Fruit fly (Drosophila melanogaster) whole organism, embryonic: ENCODE results near the gene mRpL10.

Experiments used
- B-H1 ChIP-seq: fragments of 200-800 bp; sonication (Bioruptor generic); IDR thresholded peaks from 3 replicates; pipeline ENCODE4 v1.3.6; 2022; ENCODE audit warnings: missing biosample characterization, missing genetic modification characterization
- B-H2 ChIP-seq: fragments of 200-800 bp; sonication (Bioruptor generic); optimal IDR thresholded peaks from 2 replicates; lab custom pipeline; 2018; ENCODE audit warnings: missing biosample characterization, mild to moderate bottlenecking, missing genetic modification characterization
- CG10274 ChIP-seq: fragments of 200-800 bp; sonication (Bioruptor generic); optimal IDR thresholded peaks from 3 replicates; lab custom pipeline; 2017; ENCODE audit warnings: missing biosample characterization, mild to moderate bottlenecking, missing genetic modification characterization
- CG10321 ChIP-seq: fragments of 200-800 bp; sonication (Bioruptor generic); IDR thresholded peaks from 2 replicates; pipeline ENCODE4 v1.3.6; 2022; ENCODE audit warnings: missing biosample characterization, missing genetic modification characterization
- CG10431 ChIP-seq: fragments of 200-800 bp; sonication (Bioruptor generic); optimal IDR thresholded peaks from 3 replicates; lab custom pipeline; 2018; ENCODE audit warnings: missing biosample characterization, mild to moderate bottlenecking, missing genetic modification characterization
- CG10654 ChIP-seq: fragments of 200-800 bp; sonication (Bioruptor generic); optimal IDR thresholded peaks from 2 replicates; lab custom pipeline; 2016; ENCODE audit warnings: missing biosample characterization, missing genetic modification characterization
- CG10979 ChIP-seq: fragments of 200-800 bp; sonication (Bioruptor generic); optimal IDR thresholded peaks from 2 replicates; lab custom pipeline; 2018; ENCODE audit warnings: missing biosample characterization, mild to moderate bottlenecking, missing genetic modification characterization, moderate library complexity
- CG11093 ChIP-seq: fragments of 200-800 bp; sonication (Bioruptor generic); IDR thresholded peaks from 3 replicates; pipeline ENCODE4 v1.3.6; 2022; ENCODE audit warnings: missing biosample characterization, missing genetic modification characterization
- CG12155 ChIP-seq: fragments of 200-800 bp; sonication (Bioruptor generic); optimal IDR thresholded peaks from 3 replicates; lab custom pipeline; 2016; ENCODE audit warnings: missing biosample characterization, missing genetic modification characterization
- CG12236 ChIP-seq: fragments of 200-800 bp; sonication (Bioruptor generic); optimal IDR thresholded peaks from 2 replicates; lab custom pipeline; 2016; ENCODE audit warnings: missing biosample characterization, missing genetic modification characterization
- CG13287 ChIP-seq: fragments of 200-800 bp; sonication (Bioruptor generic); IDR thresholded peaks from 2 replicates; pipeline ENCODE4 v1.3.6; 2022; ENCODE audit warnings: missing biosample characterization, missing genetic modification characterization; ENCODE audit not compliant: partially characterized antibody
- CG14965 ChIP-seq: fragments of 200-800 bp; sonication (Bioruptor generic); optimal IDR thresholded peaks from 2 replicates; lab custom pipeline; 2016; ENCODE audit warnings: missing biosample characterization, missing genetic modification characterization, borderline replicate concordance
- CG15696 ChIP-seq: fragments of 200-800 bp; sonication (Bioruptor generic); optimal IDR thresholded peaks from 2 replicates; lab custom pipeline; 2019; ENCODE audit warnings: missing biosample characterization, mild to moderate bottlenecking, missing genetic modification characterization, moderate library complexity
- CG1602 ChIP-seq: fragments of 200-800 bp; sonication (Bioruptor generic); optimal IDR thresholded peaks from 3 replicates; lab custom pipeline; 2016; ENCODE audit warnings: missing biosample characterization, missing genetic modification characterization
- CG16779 ChIP-seq: fragments of 200-800 bp; sonication (Bioruptor generic); IDR thresholded peaks from 2 replicates; pipeline ENCODE4 v1.3.6; 2022; ENCODE audit warnings: missing biosample characterization, missing genetic modification characterization
- CG17359 ChIP-seq: fragments of 200-800 bp; sonication (Bioruptor generic); optimal IDR thresholded peaks from 3 replicates; lab custom pipeline; 2018; ENCODE audit warnings: missing biosample characterization, mild to moderate bottlenecking, missing genetic modification characterization, moderate library complexity
- CG18011 ChIP-seq: fragments of 200-800 bp; sonication (Bioruptor generic); optimal IDR thresholded peaks from 2 replicates; lab custom pipeline; 2017; ENCODE audit warnings: missing biosample characterization, missing genetic modification characterization, mild to moderate bottlenecking, moderate library complexity, missing genotype
- CG18476 ChIP-seq: fragments of 200-800 bp; sonication (Bioruptor generic); optimal IDR thresholded peaks from 2 replicates; lab custom pipeline; 2016; ENCODE audit warnings: missing biosample characterization, mild to moderate bottlenecking, missing genetic modification characterization
- CG30020 ChIP-seq: fragments of 200-800 bp; optimal IDR thresholded peaks from 2 replicates; lab custom pipeline; 2019; ENCODE audit warnings: missing biosample characterization, mild to moderate bottlenecking, missing genetic modification characterization, moderate library complexity
- CG30431 ChIP-seq: fragments of 200-800 bp; sonication (Bioruptor generic); optimal IDR thresholded peaks from 2 replicates; lab custom pipeline; 2017; ENCODE audit warnings: missing biosample characterization, missing genetic modification characterization
- CG32772 ChIP-seq: fragments of 200-800 bp; sonication (Bioruptor generic); IDR thresholded peaks from 2 replicates; pipeline ENCODE4 v1.3.6; 2022; ENCODE audit warnings: missing biosample characterization, missing genetic modification characterization
- CG4424 ChIP-seq: fragments of 200-800 bp; sonication (Bioruptor generic); optimal IDR thresholded peaks from 3 replicates; lab custom pipeline; 2016; ENCODE audit warnings: missing biosample characterization, missing genetic modification characterization
- CG5953 ChIP-seq: fragments of 200-800 bp; sonication (Bioruptor generic); IDR thresholded peaks from 2 replicates; pipeline ENCODE4 v1.3.6; 2022; ENCODE audit warnings: missing biosample characterization, missing genetic modification characterization
- CG7372 ChIP-seq: fragments of 200-800 bp; sonication (Bioruptor generic); IDR thresholded peaks from 2 replicates; pipeline ENCODE4 v1.3.6; 2022; ENCODE audit warnings: missing biosample characterization, missing genetic modification characterization
- CG8765 ChIP-seq: fragments of 200-800 bp; sonication (Bioruptor generic); IDR thresholded peaks from 2 replicates; pipeline ENCODE4 v1.3.6; 2022; ENCODE audit warnings: missing biosample characterization, missing genetic modification characterization
- Dref ChIP-seq: fragments of 200-800 bp; sonication (Bioruptor generic); IDR thresholded peaks from 2 replicates; pipeline ENCODE4 v1.3.6; 2022; ENCODE audit warnings: missing biosample characterization, missing genetic modification characterization
- Eip74EF ChIP-seq, 2 experiments: fragments of 200-800 bp in 1 of 2; fragments of >200 bp in 1 of 2; sonication (Bioruptor generic) in 1 of 2; optimal IDR thresholded peaks; 2 replicates each; lab custom pipeline; 2017 to 2019; ENCODE audit warnings: missing biosample characterization in 2 of 2, missing genetic modification characterization in 2 of 2, mild to moderate bottlenecking in 1 of 2, moderate library complexity in 1 of 2
- Hmx ChIP-seq: fragments of 200-800 bp; sonication (Bioruptor generic); optimal IDR thresholded peaks from 2 replicates; lab custom pipeline; 2016; ENCODE audit warnings: missing biosample characterization, missing genetic modification characterization
- Sox100B ChIP-seq: fragments of 200-800 bp; sonication (Bioruptor generic); optimal IDR thresholded peaks from 3 replicates; lab custom pipeline; 2018; ENCODE audit warnings: missing biosample characterization, mild to moderate bottlenecking, missing genetic modification characterization
- ci ChIP-seq: fragments of 200-800 bp; sonication (Bioruptor generic); IDR thresholded peaks from 3 replicates; pipeline ENCODE4 v1.3.6; 2022; ENCODE audit warnings: missing biosample characterization, missing genetic modification characterization
- croc ChIP-seq: fragments of 200-800 bp; sonication (Bioruptor generic); conservative IDR thresholded peaks from 3 replicates; pipeline ENCODE4 v1.3.6; 2022; ENCODE audit warnings: missing biosample characterization, missing genetic modification characterization
- crol ChIP-seq: fragments of 200-800 bp; sonication (Bioruptor generic); IDR thresholded peaks from 2 replicates; pipeline ENCODE4 v1.3.6; 2022; ENCODE audit warnings: missing biosample characterization, missing genetic modification characterization
- eyg ChIP-seq: fragments of 200-800 bp; sonication (Bioruptor generic); optimal IDR thresholded peaks from 3 replicates; lab custom pipeline; 2016; ENCODE audit warnings: missing biosample characterization, missing genetic modification characterization
- fu2 ChIP-seq: fragments of 200-800 bp; sonication (Bioruptor generic); optimal IDR thresholded peaks from 2 replicates; lab custom pipeline; 2016; ENCODE audit warnings: missing biosample characterization, missing genetic modification characterization
- gcm ChIP-seq: fragments of 200-800 bp; sonication (Bioruptor generic); optimal IDR thresholded peaks from 2 replicates; lab custom pipeline; 2019; ENCODE audit warnings: missing biosample characterization, mild to moderate bottlenecking, missing genetic modification characterization, moderate library complexity
- gcm2 ChIP-seq: fragments of 200-800 bp; sonication (Bioruptor generic); optimal IDR thresholded peaks from 2 replicates; lab custom pipeline; 2016; ENCODE audit warnings: missing biosample characterization, missing genetic modification characterization
- gt ChIP-seq: fragments of 200-800 bp; sonication (Bioruptor generic); IDR thresholded peaks from 2 replicates; pipeline ENCODE4 v1.3.6; 2022; ENCODE audit warnings: missing biosample characterization, missing genetic modification characterization
- her ChIP-seq: fragments of 200-800 bp; sonication (Bioruptor generic); optimal IDR thresholded peaks from 2 replicates; lab custom pipeline; 2016; ENCODE audit warnings: missing biosample characterization, missing genetic modification characterization
- inv ChIP-seq: fragments of 200-800 bp; sonication (Bioruptor generic); IDR thresholded peaks from 2 replicates; pipeline ENCODE4 v1.3.6; 2022; ENCODE audit warnings: missing biosample characterization, missing genetic modification characterization; ENCODE audit not compliant: partially characterized antibody
- maf-S ChIP-seq: fragments of 200-800 bp; sonication (Bioruptor generic); optimal IDR thresholded peaks from 2 replicates; lab custom pipeline; 2016; ENCODE audit warnings: missing biosample characterization, missing genetic modification characterization
- nom ChIP-seq: fragments of 200-800 bp; sonication (Bioruptor generic); optimal IDR thresholded peaks from 2 replicates; lab custom pipeline; 2017; ENCODE audit warnings: missing biosample characterization, missing genetic modification characterization, mild to moderate bottlenecking, moderate library complexity, missing genetic modification reagents
- onecut ChIP-seq: fragments of 200-800 bp; sonication (Bioruptor generic); IDR thresholded peaks from 2 replicates; pipeline ENCODE4 v1.3.6; 2022; ENCODE audit warnings: missing biosample characterization, missing genetic modification characterization
- p53 ChIP-seq: fragments of 200-800 bp; sonication (Bioruptor generic); optimal IDR thresholded peaks from 2 replicates; lab custom pipeline; 2016; ENCODE audit warnings: missing biosample characterization, missing genetic modification characterization
- pfk ChIP-seq: fragments of 200-800 bp; sonication (Bioruptor generic); optimal IDR thresholded peaks from 2 replicates; lab custom pipeline; 2018; ENCODE audit warnings: missing biosample characterization, mild to moderate bottlenecking, missing genetic modification characterization, moderate library complexity
- phol ChIP-seq: fragments of 200-800 bp; sonication (Bioruptor generic); optimal IDR thresholded peaks from 3 replicates; lab custom pipeline; 2018; ENCODE audit warnings: missing biosample characterization, mild to moderate bottlenecking, missing genetic modification characterization, moderate library complexity
- sc ChIP-seq, 3 experiments: fragments of >200 bp in 2 of 3; fragments of 200-800 bp in 1 of 3; sonication (Bioruptor generic) in 1 of 3; optimal IDR thresholded peaks; 2 replicates in 2 of 3; 3 replicates in 1 of 3; lab custom pipeline; 2017; ENCODE audit warnings: mild to moderate bottlenecking in 1 of 3, missing biosample characterization in 1 of 3, missing genetic modification characterization in 1 of 3, missing genetic modification reagents in 1 of 3
- schlank ChIP-seq: fragments of 200-800 bp; sonication (Bioruptor generic); optimal IDR thresholded peaks from 2 replicates; lab custom pipeline; 2018; ENCODE audit warnings: missing biosample characterization, mild to moderate bottlenecking, missing genetic modification characterization
- stc ChIP-seq: fragments of 200-800 bp; sonication (Bioruptor generic); IDR thresholded peaks from 2 replicates; pipeline ENCODE4 v1.3.6; 2022; ENCODE audit warnings: missing biosample characterization, missing genetic modification characterization
- tin ChIP-seq: fragments of 200-800 bp; sonication (Bioruptor generic); optimal IDR thresholded peaks from 3 replicates; lab custom pipeline; 2016; ENCODE audit warnings: missing biosample characterization, missing genetic modification characterization
- zf30C ChIP-seq: fragments of 200-800 bp; sonication (Bioruptor generic); optimal IDR thresholded peaks from 3 replicates; lab custom pipeline; 2018; ENCODE audit warnings: missing biosample characterization, mild to moderate bottlenecking, missing genetic modification characterization

mRpL10 gene

DNA sequence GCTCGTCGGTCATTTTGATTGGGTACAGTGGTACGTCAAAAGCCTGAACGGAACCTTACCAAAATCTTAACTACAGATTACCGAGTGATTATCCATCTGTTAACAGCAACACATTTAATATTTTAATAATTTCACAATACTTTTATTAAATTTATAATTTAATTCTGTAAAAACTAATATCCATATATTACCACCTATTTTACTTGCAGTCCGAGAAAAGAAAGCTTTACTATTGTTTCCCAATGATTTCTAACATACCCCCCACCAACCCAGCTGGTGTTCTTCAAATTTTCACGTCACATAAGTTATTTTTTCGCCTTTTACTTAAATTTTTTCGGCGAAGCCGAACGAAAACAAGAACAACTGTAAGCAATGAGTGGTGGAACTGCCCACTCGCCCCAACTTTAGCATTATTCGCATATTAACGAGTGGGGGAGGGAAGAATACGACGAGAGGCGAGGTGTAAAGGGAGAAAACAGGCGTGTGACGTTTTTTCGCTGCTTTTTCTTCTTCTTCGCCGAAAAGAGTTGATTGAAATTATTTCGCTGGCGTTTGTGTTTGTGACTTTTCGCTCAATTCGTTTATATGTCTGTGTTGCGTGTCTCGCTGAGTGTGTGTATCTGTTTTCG, 44.4 kb downstream of the mRpL10 start (continued):
- TF ChIP-seq Eip74EF (GFP tag; optimal IDR thresholded peaks at IDR 0.05; lab: Kevin White, UChicago) (peak in 1 of 2 experiments; percentile 10), CG30431 (GFP tag; lab: Kevin White, UChicago) (no peak), CG10431 (GFP tag; lab: Kevin White, UChicago) (no peak), CG7372 (GFP tag; lab: Robert Waterston, UW) (no peak), CG10321 (GFP tag; lab: Robert Waterston, UW) (no peak), CG5953 (GFP tag; lab: Robert Waterston, UW) (no peak), ci (GFP tag; lab: Robert Waterston, UW) (no peak), CG12236 (GFP tag; lab: Kevin White, UChicago) (no peak), CG10654 (GFP tag; lab: Kevin White, UChicago) (peak; percentile 22), Dref (GFP tag; lab: Robert Waterston, UW) (no peak), onecut (GFP tag; lab: Robert Waterston, UW) (no peak), CG10274 (GFP tag; lab: Kevin White, UChicago) (peak; percentile 32), CG18011 (GFP tag; lab: Kevin White, UChicago) (peak; percentile 5), CG13287 (0 out of 2 replicates have a peak, but pooled peaks have one; percentile 7), CG14965 (GFP tag; lab: Kevin White, UChicago) (no peak), Sox100B (GFP tag; lab: Kevin White, UChicago) (peak; percentile 50), zf30C (GFP tag; lab: Kevin White, UChicago) (no peak), tin (GFP tag; lab: Kevin White, UChicago) (peak; percentile 36), maf-S (no peak), gt (no peak), CG11093 (0 out of 3 replicates have a peak, but pooled peaks have one; percentile 40), p53 (GFP tag; lab: Kevin White, UChicago) (no peak), her (GFP tag; lab: Kevin White, UChicago) (no peak), CG30020 (tag; lab: Kevin White, UChicago) (no peak), phol (peak; percentile 49), stc (no peak), fu2 (GFP tag; lab: Kevin White, UChicago) (no peak), B-H1 (GFP tag; lab: Robert Waterston, UW) (no peak), CG15696 (tag; lab: Kevin White, UChicago) (peak; percentile 15), nom (no peak), CG4424 (GFP tag; lab: Kevin White, UChicago) (peak; percentile 37), pfk (GFP tag; lab: Kevin White, UChicago) (no peak), CG1602 (GFP tag; lab: Kevin White, UChicago) (peak; percentile 7), gcm (GFP tag; lab: Kevin White, UChicago) (no peak), CG17359 (tag; lab: Kevin White, UChicago) (peak; percentile 54), gcm2 (GFP tag; lab: Kevin White, UChicago) (no peak), Hmx (GFP tag; lab: Kevin White, UChicago) (no peak), schlank (tag; lab: Kevin White, UChicago) (no peak), CG10979 (tag; lab: Kevin White, UChicago) (peak; percentile 21), CG8765 (GFP tag; lab: Robert Waterston, UW) (no peak), B-H2 (GFP tag; lab: Kevin White, UChicago) (peak; percentile 32), sc (optimal IDR thresholded peaks at IDR 0.05; lab: Kevin White, UChicago) (no peak), sc (GFP tag; optimal IDR thresholded peaks at IDR 0.05; lab: Kevin White, UChicago) (peak; percentile 0), croc (GFP tag; lab: Robert Waterston, UW) (no peak), CG16779 (GFP tag; lab: Robert Waterston, UW) (no peak), CG32772 (peak; percentile 47; the same call in 1 of the 2 replicates), CG12155 (GFP tag; lab: Kevin White, UChicago) (peak; percentile 99), inv (GFP tag; lab: Robert Waterston, UW) (no peak), eyg (GFP tag; lab: Kevin White, UChicago) (no peak), CG18476 (GFP tag; lab: Kevin White, UChicago) (no peak), crol (peak; percentile 92)
